Fruit fly (Drosophila melanogaster) whole organism, embryonic: ENCODE data around the gene CG13364.
A peak's percentile ranks its signal among the peaks of the same experiment; 100 is the strongest.

Experiments
- B-H1 ChIP-seq: fragments of 200-800 bp; sonication (Bioruptor generic); IDR thresholded peaks from 3 replicates; pipeline ENCODE4 v1.3.6; 2022; ENCODE audit warnings: missing biosample characterization, missing genetic modification characterization
- CG10147 ChIP-seq: fragments of 200-800 bp; sonication (Bioruptor generic); optimal IDR thresholded peaks from 2 replicates; lab custom pipeline; 2019; ENCODE audit warnings: missing biosample characterization, mild to moderate bottlenecking, missing genetic modification characterization, moderate library complexity
- CG10543 ChIP-seq: fragments of 200-800 bp; sonication (Bioruptor generic); optimal IDR thresholded peaks from 3 replicates; lab custom pipeline; 2017; ENCODE audit warnings: missing biosample characterization, mild to moderate bottlenecking, missing genetic modification characterization, moderate library complexity
- CG10565 ChIP-seq: fragments of 200-800 bp; sonication (Bioruptor generic); optimal IDR thresholded peaks from 3 replicates; lab custom pipeline; 2016; ENCODE audit warnings: missing biosample characterization, mild to moderate bottlenecking, missing genetic modification characterization
- CG11093 ChIP-seq: fragments of 200-800 bp; sonication (Bioruptor generic); IDR thresholded peaks from 3 replicates; pipeline ENCODE4 v1.3.6; 2022; ENCODE audit warnings: missing biosample characterization, missing genetic modification characterization
- CG11398 ChIP-seq: fragments of 200-800 bp; sonication (Bioruptor generic); optimal IDR thresholded peaks from 2 replicates; lab custom pipeline; 2016; ENCODE audit warnings: missing biosample characterization, missing genetic modification characterization
- CG11723 ChIP-seq: fragments of 200-800 bp; sonication (Bioruptor generic); optimal IDR thresholded peaks from 2 replicates; lab custom pipeline; 2017; ENCODE audit warnings: missing biosample characterization, mild to moderate bottlenecking, missing genetic modification characterization
- CG1603 ChIP-seq: fragments of 200-800 bp; sonication (Bioruptor generic); optimal IDR thresholded peaks from 2 replicates; lab custom pipeline; 2019; ENCODE audit warnings: missing biosample characterization, mild to moderate bottlenecking, missing genetic modification characterization, moderate library complexity
- CG17186 ChIP-seq: fragments of 200-800 bp; sonication (Bioruptor generic); optimal IDR thresholded peaks from 3 replicates; lab custom pipeline; 2017; ENCODE audit warnings: missing biosample characterization, missing genetic modification reagents, missing genetic modification characterization
- CG17359 ChIP-seq: fragments of 200-800 bp; sonication (Bioruptor generic); optimal IDR thresholded peaks from 3 replicates; lab custom pipeline; 2018; ENCODE audit warnings: missing biosample characterization, mild to moderate bottlenecking, missing genetic modification characterization, moderate library complexity
- CG1832 ChIP-seq: fragments of 200-800 bp; sonication (Bioruptor generic); optimal IDR thresholded peaks from 2 replicates; lab custom pipeline; 2017; ENCODE audit warnings: missing biosample characterization, mild to moderate bottlenecking, missing genetic modification characterization, inconsistent platforms
- CG18619 ChIP-seq: fragments of 200-800 bp; sonication (Bioruptor generic); optimal IDR thresholded peaks from 3 replicates; lab custom pipeline; 2017; ENCODE audit warnings: missing biosample characterization, mild to moderate bottlenecking, missing genetic modification characterization
- CG18764 ChIP-seq: fragments of 200-800 bp; sonication (Bioruptor generic); optimal IDR thresholded peaks from 3 replicates; lab custom pipeline; 2016; ENCODE audit warnings: missing biosample characterization, missing genetic modification characterization
- CG2678 ChIP-seq: fragments of 200-800 bp; sonication (Bioruptor generic); optimal IDR thresholded peaks from 3 replicates; lab custom pipeline; 2019; ENCODE audit warnings: missing biosample characterization, mild to moderate bottlenecking, missing genetic modification characterization, moderate library complexity
- CG7928 ChIP-seq: fragments of 200-800 bp; sonication (Bioruptor generic); optimal IDR thresholded peaks from 2 replicates; lab custom pipeline; 2017; ENCODE audit warnings: missing biosample characterization, mild to moderate bottlenecking, missing genetic modification characterization
- CG9215 ChIP-seq: fragments of 200-800 bp; sonication (Bioruptor generic); IDR thresholded peaks from 2 replicates; pipeline ENCODE4 v1.3.6; 2022; ENCODE audit warnings: missing biosample characterization, missing genetic modification characterization
- CG9797 ChIP-seq: fragments of 200-800 bp; sonication (Bioruptor generic); optimal IDR thresholded peaks from 3 replicates; lab custom pipeline; 2018; ENCODE audit warnings: missing biosample characterization, mild to moderate bottlenecking, missing genetic modification characterization
- CG9876 ChIP-seq: fragments of 200-800 bp; sonication (Bioruptor generic); optimal IDR thresholded peaks from 2 replicates; lab custom pipeline; 2016; ENCODE audit warnings: missing biosample characterization, missing genetic modification characterization
- Dad ChIP-seq: fragments of 200-800 bp; sonication (Bioruptor generic); optimal IDR thresholded peaks from 3 replicates; lab custom pipeline; 2016; ENCODE audit warnings: missing biosample characterization, missing genetic modification characterization
- Deaf1 ChIP-seq: fragments of 200-800 bp; optimal IDR thresholded peaks from 3 replicates; lab custom pipeline; 2019; ENCODE audit warnings: missing biosample characterization, mild to moderate bottlenecking, missing genetic modification characterization, moderate library complexity
- Dp ChIP-seq: fragments of 200-800 bp; sonication (Bioruptor generic); optimal IDR thresholded peaks from 2 replicates; lab custom pipeline; 2018; ENCODE audit warnings: missing biosample characterization, mild to moderate bottlenecking, missing genetic modification characterization, moderate library complexity
- Ets65A ChIP-seq: fragments of 200-800 bp; sonication (Bioruptor generic); peaks from one replicate; lab custom pipeline; 2016; ENCODE audit warnings: missing biosample characterization, missing genetic modification characterization
- H15 ChIP-seq: fragments of 200-800 bp; sonication (Bioruptor generic); IDR thresholded peaks from 3 replicates; pipeline ENCODE4 v1.3.6; 2022; ENCODE audit warnings: missing biosample characterization, missing genetic modification characterization
- HLH4C ChIP-seq: fragments of 200-800 bp; sonication (Bioruptor generic); IDR thresholded peaks from 3 replicates; pipeline ENCODE4 v1.3.6; 2022; ENCODE audit warnings: missing biosample characterization, missing genetic modification characterization; ENCODE audit not compliant: partially characterized antibody
- Med ChIP-seq: fragments of 200-800 bp; sonication (Bioruptor generic); peaks from one replicate; lab custom pipeline; 2016; ENCODE audit warnings: missing biosample characterization, missing genetic modification characterization, mild to moderate bottlenecking, inconsistent platforms, moderate library complexity
- NC2β ChIP-seq: fragments of 200-800 bp; sonication (Bioruptor generic); optimal IDR thresholded peaks from 2 replicates; lab custom pipeline; 2016; ENCODE audit warnings: missing biosample characterization, missing genetic modification characterization
- Nf-YC ChIP-seq: fragments of 200-800 bp; optimal IDR thresholded peaks from 3 replicates; lab custom pipeline; 2019; ENCODE audit warnings: missing biosample characterization, mild to moderate bottlenecking, missing genetic modification characterization, moderate library complexity
- Rx ChIP-seq: fragments of 200-800 bp; sonication (Bioruptor generic); IDR thresholded peaks from 2 replicates; pipeline ENCODE4 v1.3.6; 2022; ENCODE audit warnings: missing biosample characterization, missing genetic modification characterization
- Ssrp ChIP-seq: fragments of 200-800 bp; sonication (Bioruptor generic); optimal IDR thresholded peaks from 2 replicates; lab custom pipeline; 2018; ENCODE audit warnings: missing biosample characterization, mild to moderate bottlenecking, missing genetic modification characterization, moderate library complexity
- cg ChIP-seq: fragments of 200-800 bp; sonication (Bioruptor generic); optimal IDR thresholded peaks from 3 replicates; lab custom pipeline; 2019; ENCODE audit warnings: missing biosample characterization, mild to moderate bottlenecking, missing genetic modification characterization, moderate library complexity
- dan ChIP-seq: fragments of 200-800 bp; sonication (Bioruptor generic); IDR thresholded peaks from 2 replicates; pipeline ENCODE4 v1.3.6; 2022; ENCODE audit warnings: missing biosample characterization, missing genetic modification characterization
- emc ChIP-seq: fragments of 200-800 bp; sonication (Bioruptor generic); optimal IDR thresholded peaks from 2 replicates; lab custom pipeline; 2016; ENCODE audit warnings: missing biosample characterization, missing genetic modification characterization
- ems ChIP-seq: fragments of 200-800 bp; sonication (Bioruptor generic); optimal IDR thresholded peaks from 3 replicates; lab custom pipeline; 2016; ENCODE audit warnings: missing biosample characterization, missing genetic modification characterization
- fu2 ChIP-seq: fragments of 200-800 bp; sonication (Bioruptor generic); optimal IDR thresholded peaks from 2 replicates; lab custom pipeline; 2016; ENCODE audit warnings: missing biosample characterization, missing genetic modification characterization
- gt ChIP-seq: fragments of 200-800 bp; sonication (Bioruptor generic); IDR thresholded peaks from 2 replicates; pipeline ENCODE4 v1.3.6; 2022; ENCODE audit warnings: missing biosample characterization, missing genetic modification characterization
- jumu ChIP-seq: fragments of 200-800 bp; sonication (Bioruptor generic); optimal IDR thresholded peaks from 3 replicates; lab custom pipeline; 2016; ENCODE audit warnings: missing biosample characterization, missing genetic modification characterization
- lmd ChIP-seq: fragments of 200-800 bp; sonication (Bioruptor generic); IDR thresholded peaks from 2 replicates; pipeline ENCODE4 v1.3.6; 2022; ENCODE audit warnings: missing biosample characterization, missing genetic modification characterization
- nau ChIP-seq: fragments of 200-800 bp; sonication (Bioruptor generic); optimal IDR thresholded peaks from 3 replicates; lab custom pipeline; 2017; ENCODE audit warnings: missing biosample characterization, mild to moderate bottlenecking, missing genetic modification characterization, missing genetic modification reagents
- nerfin-1 ChIP-seq: fragments of 200-800 bp; sonication (Bioruptor generic); optimal IDR thresholded peaks from 3 replicates; lab custom pipeline; 2019; ENCODE audit warnings: missing biosample characterization, mild to moderate bottlenecking, missing genetic modification characterization, moderate library complexity
- nmo ChIP-seq: fragments of 200-800 bp; sonication (Bioruptor generic); optimal IDR thresholded peaks from 2 replicates; lab custom pipeline; 2018; ENCODE audit warnings: missing biosample characterization, mild to moderate bottlenecking, missing genetic modification characterization, moderate library complexity
- onecut ChIP-seq: fragments of 200-800 bp; sonication (Bioruptor generic); IDR thresholded peaks from 2 replicates; pipeline ENCODE4 v1.3.6; 2022; ENCODE audit warnings: missing biosample characterization, missing genetic modification characterization
- pb ChIP-seq: fragments of 200-800 bp; sonication (Bioruptor generic); optimal IDR thresholded peaks from 3 replicates; lab custom pipeline; 2016; ENCODE audit warnings: missing biosample characterization, missing genetic modification characterization
- pita ChIP-seq: fragments of 200-800 bp; sonication (Bioruptor generic); optimal IDR thresholded peaks from 2 replicates; lab custom pipeline; 2017; ENCODE audit warnings: missing biosample characterization, mild to moderate bottlenecking, missing genetic modification characterization
- row ChIP-seq: fragments of 200-800 bp; sonication (Bioruptor generic); IDR thresholded peaks from 3 replicates; pipeline ENCODE4 v1.3.6; 2022; ENCODE audit warnings: missing biosample characterization, missing genetic modification characterization
- run ChIP-seq: fragments of 200-800 bp; sonication (Bioruptor generic); optimal IDR thresholded peaks from 3 replicates; lab custom pipeline; 2018; ENCODE audit warnings: missing biosample characterization, mild to moderate bottlenecking, missing genetic modification characterization
- sima ChIP-seq: fragments of 200-800 bp; sonication (Bioruptor generic); optimal IDR thresholded peaks from 2 replicates; lab custom pipeline; 2016; ENCODE audit warnings: missing biosample characterization, missing genetic modification characterization
- sisA ChIP-seq: fragments of 200-800 bp; sonication (Bioruptor generic); IDR thresholded peaks from 2 replicates; pipeline ENCODE4 v1.3.6; 2022; ENCODE audit warnings: missing biosample characterization, missing genetic modification characterization
- stwl ChIP-seq: fragments of 200-800 bp; sonication (Bioruptor generic); optimal IDR thresholded peaks from 3 replicates; lab custom pipeline; 2018; ENCODE audit warnings: missing biosample characterization, mild to moderate bottlenecking, missing genetic modification characterization, moderate library complexity
- tin ChIP-seq: fragments of 200-800 bp; sonication (Bioruptor generic); optimal IDR thresholded peaks from 3 replicates; lab custom pipeline; 2016; ENCODE audit warnings: missing biosample characterization, missing genetic modification characterization
- vnd ChIP-seq: fragments of 200-800 bp; sonication (Bioruptor generic); IDR thresholded peaks from 3 replicates; pipeline ENCODE4 v1.3.6; 2022; ENCODE audit warnings: missing biosample characterization, missing genetic modification characterization; ENCODE audit not compliant: partially characterized antibody
- wdn ChIP-seq: fragments of 200-800 bp; sonication (Bioruptor generic); IDR thresholded peaks from 2 replicates; pipeline ENCODE4 v1.3.6; 2022; ENCODE audit warnings: missing biosample characterization, missing genetic modification characterization
- zf30C ChIP-seq: fragments of 200-800 bp; sonication (Bioruptor generic); optimal IDR thresholded peaks from 3 replicates; lab custom pipeline; 2018; ENCODE audit warnings: missing biosample characterization, mild to moderate bottlenecking, missing genetic modification characterization

The CG13364 gene

dm6 chrX:654949-655348 is 29.9 kb upstream of the CG13364 start (continued):
- TF ChIP-seq B-H1 (GFP tag; lab: Robert Waterston, UW) (peak; percentile 95), CG11093 (peak; percentile 94), nmo (GFP tag; lab: Kevin White, UChicago) (peak; percentile 94), H15 (GFP tag; lab: Robert Waterston, UW) (peak; percentile 96), gt (GFP tag; lab: Robert Waterston, UW) (peak; percentile 86), CG10565 (peak; percentile 85), CG17359 (tag; lab: Kevin White, UChicago) (peak; percentile 97), dan (GFP tag; lab: Robert Waterston, UW) (peak; percentile 46), zf30C (GFP tag; lab: Kevin White, UChicago) (peak; percentile 35), sisA (GFP tag; lab: Robert Waterston, UW) (peak; percentile 96), HLH4C (GFP tag; lab: Robert Waterston, UW) (peak; percentile 41; the same call in 1 of the 3 replicates), row (GFP tag; lab: Robert Waterston, UW) (peak; percentile 97), fu2 (GFP tag; lab: Kevin White, UChicago) (peak; percentile 90), sima (GFP tag; lab: Kevin White, UChicago) (peak; percentile 60), tin (GFP tag; lab: Kevin White, UChicago) (peak; percentile 96), nau (GFP tag; lab: Kevin White, UChicago) (no peak), CG11723 (GFP tag; lab: Kevin White, UChicago) (peak; percentile 96), CG9797 (GFP tag; lab: Kevin White, UChicago) (peak; percentile 46), run (tag; lab: Kevin White, UChicago) (peak; percentile 90), Dad (GFP tag; lab: Kevin White, UChicago) (peak; percentile 92), CG10543 (peak; percentile 95), ems (GFP tag; lab: Kevin White, UChicago) (peak; percentile 89), pita (GFP tag; lab: Kevin White, UChicago) (no peak), pb (GFP tag; lab: Kevin White, UChicago) (peak; percentile 94), Deaf1 (tag; lab: Kevin White, UChicago) (peak; percentile 66), emc (GFP tag; lab: Kevin White, UChicago) (peak; percentile 87), Rx (GFP tag; lab: Robert Waterston, UW) (peak; percentile 96), lmd (peak; percentile 96), CG11398 (GFP tag; lab: Kevin White, UChicago) (peak; percentile 93), vnd (GFP tag; lab: Robert Waterston, UW) (no peak), CG10147 (GFP tag; lab: Kevin White, UChicago) (peak; percentile 86), CG18764 (GFP tag; lab: Kevin White, UChicago) (peak; percentile 96), CG7928 (GFP tag; lab: Kevin White, UChicago) (peak; percentile 77)
- TF ChIP-seq, all 482 proteins: peak for 428

- TF ChIP-seq cg (GFP tag; lab: Kevin White, UChicago), result peak; percentile 14
- no peak for TF ChIP-seq CG2678
- no peak for TF ChIP-seq NC2β
- no peak for TF ChIP-seq CG18619 (GFP tag; lab: Kevin White, UChicago)
- TF ChIP-seq Ets65A, result no peak
- TF ChIP-seq jumu, result no peak
- peak; percentile 52 for TF ChIP-seq CG9215 (GFP tag; lab: Robert Waterston, UW)
- TF ChIP-seq CG1832 (GFP tag; lab: Kevin White, UChicago), result peak; percentile 78
- TF ChIP-seq Ssrp (tag; lab: Kevin White, UChicago), result no peak
- no peak for TF ChIP-seq CG9876 (GFP tag; lab: Kevin White, UChicago)
- peak; percentile 58 for TF ChIP-seq onecut (GFP tag; lab: Robert Waterston, UW)
- no peak for TF ChIP-seq wdn (GFP tag; lab: Robert Waterston, UW)
- TF ChIP-seq Med (GFP tag; lab: Kevin White, UChicago), result peak; percentile 64
- TF ChIP-seq nerfin-1 (tag; lab: Kevin White, UChicago), result peak; percentile 62
- no peak for TF ChIP-seq CG17186 (GFP tag; lab: Kevin White, UChicago)
- peak; percentile 69 for TF ChIP-seq Nf-YC (tag; lab: Kevin White, UChicago)
- TF ChIP-seq CG1603, result peak; percentile 14
- TF ChIP-seq stwl, result peak; percentile 5
- peak; percentile 25 for TF ChIP-seq Dp (GFP tag; lab: Kevin White, UChicago)
Measured at dm6 chrX:654221-654620, 29.2 kb upstream of the CG13364 start.
